Worm (Caenorhabditis elegans): ENCODE measurements around the gene plc-1.

ce11 chrX:10859211-10859610, 20.8 kb upstream of the plc-1 start, which contains the start of gene pgp-5:
- TF ChIP-seq fos-1 (tag; optimal IDR thresholded peaks at IDR 0.05) = no peak
- no peak for TF ChIP-seq mab-5 (tag; optimal IDR thresholded peaks at IDR 0.05)
- no peak for TF ChIP-seq nhr-11 (tag; optimal IDR thresholded peaks at IDR 0.05)
- no peak for TF ChIP-seq blmp-1 (tag; optimal IDR thresholded peaks at IDR 0.05; ENCODE audit: insufficient read depth)
- no peak for TF ChIP-seq mdl-1 (tag; optimal IDR thresholded peaks at IDR 0.05)
- no peak for TF ChIP-seq nhr-25 (tag; optimal IDR thresholded peaks at IDR 0.05)
- no peak for TF ChIP-seq nhr-12 (tag; optimal IDR thresholded peaks at IDR 0.05)
- no peak for TF ChIP-seq nhr-237 (tag; optimal IDR thresholded peaks at IDR 0.05)
- no peak for TF ChIP-seq sma-3 (GFP tag; optimal IDR thresholded peaks at IDR 0.05)
- no peak for TF ChIP-seq unc-55 (GFP tag; optimal IDR thresholded peaks at IDR 0.05)
- no peak for TF ChIP-seq ztf-11 (tag; optimal IDR thresholded peaks at IDR 0.05)
- TF ChIP-seq aly-2 (tag; optimal IDR thresholded peaks at IDR 0.05) = no peak
- TF ChIP-seq nhr-10 (tag; optimal IDR thresholded peaks at IDR 0.05) = no peak
- no peak for TF ChIP-seq nhr-6 (tag; optimal IDR thresholded peaks at IDR 0.05)
